Worm (Caenorhabditis elegans) whole organism, early embryonic: Measurements from ENCODE around the gene F46H5.4.

ENCODE experiments used
- B0310.2 ChIP-seq: sonication (generic microtip); optimal IDR thresholded peaks from 2 replicates; lab custom pipeline; 2016; ENCODE audit warnings: mild to moderate bottlenecking, missing genetic modification characterization, missing compliant biosample characterization
- aly-1 ChIP-seq: sonication (generic microtip); optimal IDR thresholded peaks from 2 replicates; lab custom pipeline; 2016; ENCODE audit warnings: missing genetic modification characterization, missing compliant biosample characterization
- ama-1 ChIP-seq: fragments of 150-350 bp; optimal IDR thresholded peaks from 2 replicates; lab custom pipeline; 2014
- ceh-13 ChIP-seq: fragments of 200-800 bp; sonication (Bioruptor generic); optimal IDR thresholded peaks from 2 replicates; lab custom pipeline; 2018; ENCODE audit warnings: mild to moderate bottlenecking, missing genetic modification characterization, missing compliant biosample characterization
- ceh-36 ChIP-seq: sonication (generic microtip); optimal IDR thresholded peaks from 2 replicates; lab custom pipeline; 2016; ENCODE audit warnings: missing genetic modification characterization, inconsistent platforms, missing compliant biosample characterization
- flt-1 ChIP-seq: fragments of 200-800 bp; sonication (Bioruptor generic); IDR thresholded peaks from 2 replicates; pipeline ENCODE4 v1.3.6; 2022; ENCODE audit warnings: missing genetic modification characterization, missing compliant biosample characterization
- hmbx-1 ChIP-seq: sonication (generic microtip); optimal IDR thresholded peaks from 2 replicates; lab custom pipeline; 2016; ENCODE audit warnings: mild to moderate bottlenecking, missing genetic modification characterization, missing compliant biosample characterization
- hmg-4 ChIP-seq: fragments of 200-800 bp; sonication (Bioruptor generic); optimal IDR thresholded peaks from 2 replicates; lab custom pipeline; 2018; ENCODE audit warnings: mild to moderate bottlenecking, missing genetic modification characterization, missing compliant biosample characterization
- hnd-1 ChIP-seq: sonication (generic microtip); optimal IDR thresholded peaks from 2 replicates; lab custom pipeline; 2016; ENCODE audit warnings: missing genetic modification characterization, missing compliant biosample characterization
- pes-1 ChIP-seq: fragments of 200-800 bp; sonication (Bioruptor generic); IDR thresholded peaks from 2 replicates; pipeline ENCODE4 v1.3.6; 2022; ENCODE audit warnings: missing genetic modification reagents, missing genetic modification characterization, missing compliant biosample characterization
- sea-1 ChIP-seq: fragments of 200-800 bp; sonication (Bioruptor generic); conservative IDR thresholded peaks from 2 replicates; pipeline ENCODE4 v1.3.6; 2022; ENCODE audit warnings: missing genetic modification characterization, missing compliant biosample characterization
- tbx-11 ChIP-seq: fragments of 200-800 bp; sonication (Bioruptor generic); IDR thresholded peaks from 2 replicates; pipeline ENCODE4 v1.3.6; 2022; ENCODE audit warnings: missing genetic modification characterization, missing compliant biosample characterization
- tbx-37 ChIP-seq: fragments of 200-800 bp; sonication (Bioruptor generic); conservative IDR thresholded peaks from 2 replicates; pipeline ENCODE4 v1.3.6; 2022; ENCODE audit warnings: missing genetic modification reagents, missing genetic modification characterization, missing compliant biosample characterization
- tra-4 ChIP-seq: sonication (generic microtip); optimal IDR thresholded peaks from 2 replicates; lab custom pipeline; 2017; ENCODE audit warnings: missing genetic modification characterization, missing compliant biosample characterization

DNA sequence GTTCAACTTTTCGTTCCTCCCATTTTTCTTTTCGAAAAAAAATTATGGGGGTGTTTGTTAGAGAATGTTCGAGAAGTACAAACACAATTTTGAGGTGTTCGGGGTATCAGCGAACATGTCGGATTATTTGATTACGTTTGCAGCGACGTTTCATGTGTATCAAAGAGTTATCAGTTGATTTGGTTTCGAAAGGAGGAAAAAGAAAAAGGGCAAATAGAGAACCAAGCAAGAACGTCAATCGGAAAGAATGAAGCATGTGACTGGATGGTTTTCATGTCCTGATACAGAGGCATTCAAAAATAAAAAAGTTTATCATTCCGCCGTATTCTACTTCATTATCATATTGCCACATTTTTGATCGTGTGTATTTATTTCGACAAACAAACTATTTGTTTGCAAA is 9.7 kb downstream of the F46H5.4 start:
- TF ChIP-seq ama-1 (lab: Kevin White, UChicago) (no peak), pes-1 (GFP tag; lab: Robert Waterston, UW) (no peak), sea-1 (GFP tag; lab: Robert Waterston, UW) (no peak), B0310.2 (no peak), aly-1 (tag; lab: Kevin White, UChicago) (no peak), tbx-37 (GFP tag; lab: Robert Waterston, UW) (no peak), tra-4 (no peak), hmg-4 (GFP tag; lab: Kevin White, UChicago) (no peak), flt-1 (GFP tag; lab: Robert Waterston, UW) (no peak), ceh-13 (GFP tag; lab: Kevin White, UChicago) (no peak), hmbx-1 (tag; lab: Kevin White, UChicago) (no peak), hnd-1 (tag; lab: Kevin White, UChicago) (no peak), ceh-36 (no peak), tbx-11 (GFP tag; lab: Robert Waterston, UW) (no peak)
